Fruit fly (Drosophila melanogaster) whole organism, embryonic: Measurements from ENCODE around the gene QIL1.

Source experiments
- ATbp ChIP-seq: fragments of 200-800 bp; sonication (Bioruptor generic); optimal IDR thresholded peaks from 2 replicates; lab custom pipeline; 2017; ENCODE audit warnings: missing biosample characterization, mild to moderate bottlenecking, missing genetic modification characterization, missing genetic modification reagents
- Atf6 ChIP-seq: fragments of 200-800 bp; sonication (Bioruptor generic); IDR thresholded peaks from 2 replicates; pipeline ENCODE4 v1.3.6; 2022; ENCODE audit warnings: missing biosample characterization, missing genetic modification characterization
- CG11093 ChIP-seq: fragments of 200-800 bp; sonication (Bioruptor generic); IDR thresholded peaks from 3 replicates; pipeline ENCODE4 v1.3.6; 2022; ENCODE audit warnings: missing biosample characterization, missing genetic modification characterization
- CG12071 ChIP-seq: fragments of 200-800 bp; sonication (Bioruptor generic); optimal IDR thresholded peaks from 3 replicates; lab custom pipeline; 2018; ENCODE audit warnings: missing biosample characterization, mild to moderate bottlenecking, missing genetic modification characterization
- CG1233 ChIP-seq: fragments of 200-800 bp; sonication (Bioruptor generic); optimal IDR thresholded peaks from 4 replicates; lab custom pipeline; 2018; ENCODE audit warnings: missing biosample characterization, mild to moderate bottlenecking, missing genetic modification characterization
- CG12744 ChIP-seq: fragments of 200-800 bp; sonication (Bioruptor generic); optimal IDR thresholded peaks from 2 replicates; lab custom pipeline; 2016; ENCODE audit warnings: missing biosample characterization, missing genetic modification characterization
- CG13296 ChIP-seq: fragments of 200-800 bp; sonication (Bioruptor generic); optimal IDR thresholded peaks from 3 replicates; lab custom pipeline; 2018; ENCODE audit warnings: missing biosample characterization, mild to moderate bottlenecking, missing genetic modification characterization
- CG13624 ChIP-seq: fragments of 200-800 bp; sonication (Bioruptor generic); optimal IDR thresholded peaks from 2 replicates; lab custom pipeline; 2016; ENCODE audit warnings: missing biosample characterization, missing genetic modification characterization
- CG16813 ChIP-seq: fragments of 200-800 bp; sonication (Bioruptor generic); IDR thresholded peaks from 3 replicates; pipeline ENCODE4 v1.3.6; 2022; ENCODE audit warnings: missing biosample characterization, missing genetic modification characterization; ENCODE audit not compliant: partially characterized antibody
- CG17328 ChIP-seq: fragments of 200-800 bp; sonication (Bioruptor generic); IDR thresholded peaks from 2 replicates; pipeline ENCODE4 v1.3.6; 2022; ENCODE audit warnings: missing biosample characterization, missing genetic modification characterization
- CG32532 ChIP-seq: fragments of 200-800 bp; sonication (Bioruptor generic); IDR thresholded peaks from 2 replicates; pipeline ENCODE4 v1.3.6; 2022; ENCODE audit warnings: missing biosample characterization, missing genetic modification characterization
- CG3726 ChIP-seq: fragments of 200-800 bp; sonication (Bioruptor generic); IDR thresholded peaks from 3 replicates; pipeline ENCODE4, ENCODE4 v1.3.6; 2022; ENCODE audit warnings: missing biosample characterization, missing genetic modification characterization
- CG4617 ChIP-seq: fragments of 200-800 bp; sonication (Bioruptor generic); optimal IDR thresholded peaks from 3 replicates; lab custom pipeline; 2016; ENCODE audit warnings: missing biosample characterization, missing genetic modification characterization, borderline replicate concordance
- CG6272 ChIP-seq: fragments of 200-800 bp; sonication (Bioruptor generic); IDR thresholded peaks from 2 replicates; pipeline ENCODE4 v1.3.6; 2022; ENCODE audit warnings: missing biosample characterization, missing genetic modification characterization
- CG7357 ChIP-seq: fragments of 200-800 bp; sonication (Bioruptor generic); IDR thresholded peaks from 3 replicates; pipeline ENCODE4 v1.3.6; 2022; ENCODE audit warnings: missing biosample characterization, missing genetic modification characterization
- CG7372 ChIP-seq: fragments of 200-800 bp; sonication (Bioruptor generic); IDR thresholded peaks from 2 replicates; pipeline ENCODE4 v1.3.6; 2022; ENCODE audit warnings: missing biosample characterization, missing genetic modification characterization
- CG8089 ChIP-seq: fragments of 200-800 bp; sonication (Bioruptor generic); optimal IDR thresholded peaks from 3 replicates; lab custom pipeline; 2016; ENCODE audit warnings: missing biosample characterization, missing genetic modification characterization
- Chrac-16 ChIP-seq: fragments of 200-800 bp; sonication (Bioruptor generic); optimal IDR thresholded peaks from 3 replicates; lab custom pipeline; 2016; ENCODE audit warnings: missing biosample characterization, missing genetic modification characterization
- CkIIα-i1 ChIP-seq: fragments of 200-800 bp; sonication (Bioruptor generic); IDR thresholded peaks from 2 replicates; pipeline ENCODE4 v1.3.6; 2022; ENCODE audit warnings: missing biosample characterization, missing genetic modification characterization
- CoRest ChIP-seq: fragments of 200-800 bp; sonication (Bioruptor generic); optimal IDR thresholded peaks from 3 replicates; lab custom pipeline; 2018; ENCODE audit warnings: missing biosample characterization, mild to moderate bottlenecking, missing genetic modification characterization, moderate library complexity
- CrebB ChIP-seq: fragments of 200-800 bp; sonication (Bioruptor generic); optimal IDR thresholded peaks from 3 replicates; lab custom pipeline; 2018; ENCODE audit warnings: missing biosample characterization, mild to moderate bottlenecking, missing genetic modification characterization
- Dbx ChIP-seq: fragments of 200-800 bp; sonication (Bioruptor generic); IDR thresholded peaks from 3 replicates; pipeline ENCODE4 v1.3.6; 2022; ENCODE audit warnings: missing biosample characterization, missing genetic modification characterization
- Elba2 ChIP-seq: fragments of 200-800 bp; sonication (Bioruptor generic); optimal IDR thresholded peaks from 3 replicates; lab custom pipeline; 2016; ENCODE audit warnings: missing biosample characterization, missing genetic modification characterization
- H15 ChIP-seq: fragments of 200-800 bp; sonication (Bioruptor generic); IDR thresholded peaks from 3 replicates; pipeline ENCODE4 v1.3.6; 2022; ENCODE audit warnings: missing biosample characterization, missing genetic modification characterization
- Hey ChIP-seq: fragments of 200-800 bp; sonication (Bioruptor generic); optimal IDR thresholded peaks from 3 replicates; lab custom pipeline; 2018; ENCODE audit warnings: missing biosample characterization, mild to moderate bottlenecking, missing genetic modification characterization
- Hr78 ChIP-seq, 2 experiments: fragments of 200-800 bp in 1 of 2; fragments of >200 bp in 1 of 2; sonication (Bioruptor generic) in 1 of 2; optimal IDR thresholded peaks; 2 replicates each; lab custom pipeline; 2017 to 2019; ENCODE audit warnings: missing biosample characterization in 2 of 2, missing genetic modification characterization in 2 of 2, mild to moderate bottlenecking in 1 of 2, moderate library complexity in 1 of 2
- Sox100B ChIP-seq: fragments of 200-800 bp; sonication (Bioruptor generic); optimal IDR thresholded peaks from 3 replicates; lab custom pipeline; 2018; ENCODE audit warnings: missing biosample characterization, mild to moderate bottlenecking, missing genetic modification characterization
- Sry-δ ChIP-seq: fragments of 200-800 bp; sonication (Bioruptor generic); optimal IDR thresholded peaks from 2 replicates; lab custom pipeline; 2016; ENCODE audit warnings: missing biosample characterization, missing genetic modification characterization
- ac ChIP-seq: fragments of 200-800 bp; sonication (Bioruptor generic); optimal IDR thresholded peaks from 3 replicates; lab custom pipeline; 2017; ENCODE audit warnings: missing biosample characterization, mild to moderate bottlenecking, missing genetic modification characterization
- amos ChIP-seq: fragments of 200-800 bp; sonication (Bioruptor generic); IDR thresholded peaks from 2 replicates; pipeline ENCODE4 v1.3.6; 2022; ENCODE audit warnings: missing biosample characterization, missing genetic modification characterization; ENCODE audit not compliant: partially characterized antibody
- ara ChIP-seq: fragments of 200-800 bp; sonication (Bioruptor generic); IDR thresholded peaks from 2 replicates; pipeline ENCODE4 v1.3.6; 2022; ENCODE audit warnings: missing biosample characterization, missing genetic modification characterization
- bigmax ChIP-seq: fragments of 200-800 bp; sonication (Bioruptor generic); optimal IDR thresholded peaks from 2 replicates; lab custom pipeline; 2018; ENCODE audit warnings: missing biosample characterization, mild to moderate bottlenecking, missing genetic modification characterization
- chinmo ChIP-seq: fragments of 200-800 bp; sonication (Bioruptor generic); IDR thresholded peaks from 4 replicates; pipeline ENCODE4 v1.3.6; 2022; ENCODE audit warnings: missing biosample characterization, missing genetic modification characterization; ENCODE audit not compliant: partially characterized antibody
- corto ChIP-seq: fragments of 200-800 bp; sonication (Bioruptor generic); optimal IDR thresholded peaks from 2 replicates; lab custom pipeline; 2016; ENCODE audit warnings: missing biosample characterization, mild to moderate bottlenecking, missing genetic modification characterization, moderate library complexity
- crc ChIP-seq: fragments of 200-800 bp; sonication (Bioruptor generic); optimal IDR thresholded peaks from 2 replicates; lab custom pipeline; 2016; ENCODE audit warnings: missing biosample characterization, missing genetic modification characterization
- en ChIP-seq: fragments of 200-800 bp; sonication (Bioruptor generic); optimal IDR thresholded peaks from 2 replicates; lab custom pipeline; 2016; ENCODE audit warnings: missing biosample characterization, missing genetic modification characterization
- esg ChIP-seq: fragments of 200-800 bp; sonication (Bioruptor generic); conservative IDR thresholded peaks from 2 replicates; pipeline ENCODE4 v1.3.6; 2022; ENCODE audit warnings: missing biosample characterization, missing genetic modification characterization
- gfzf ChIP-seq: fragments of 200-800 bp; sonication (Bioruptor generic); optimal IDR thresholded peaks from 2 replicates; lab custom pipeline; 2016; ENCODE audit warnings: missing biosample characterization, mild to moderate bottlenecking, missing genetic modification characterization, moderate library complexity
- ham ChIP-seq: fragments of 200-800 bp; sonication (Bioruptor generic); IDR thresholded peaks from 2 replicates; pipeline ENCODE4 v1.3.6; 2022; ENCODE audit warnings: missing biosample characterization, missing genetic modification characterization
- kay ChIP-seq: fragments of 200-800 bp; sonication (Bioruptor generic); optimal IDR thresholded peaks from 2 replicates; lab custom pipeline; 2016; ENCODE audit warnings: missing biosample characterization, missing genetic modification characterization
- nerfin-1 ChIP-seq: fragments of 200-800 bp; sonication (Bioruptor generic); optimal IDR thresholded peaks from 3 replicates; lab custom pipeline; 2019; ENCODE audit warnings: missing biosample characterization, mild to moderate bottlenecking, missing genetic modification characterization, moderate library complexity
- odd ChIP-seq: fragments of 200-800 bp; sonication (Bioruptor generic); optimal IDR thresholded peaks from 2 replicates; lab custom pipeline; 2017; ENCODE audit warnings: missing biosample characterization, mild to moderate bottlenecking, missing genetic modification characterization
- pita ChIP-seq: fragments of 200-800 bp; sonication (Bioruptor generic); optimal IDR thresholded peaks from 2 replicates; lab custom pipeline; 2017; ENCODE audit warnings: missing biosample characterization, mild to moderate bottlenecking, missing genetic modification characterization
- pum ChIP-seq: fragments of 200-800 bp; sonication (Bioruptor generic); optimal IDR thresholded peaks from 2 replicates; lab custom pipeline; 2016; ENCODE audit warnings: missing biosample characterization, missing genetic modification characterization
- sens-2 ChIP-seq: fragments of 200-800 bp; sonication (Bioruptor generic); IDR thresholded peaks from 2 replicates; pipeline ENCODE4 v1.3.6; 2022; ENCODE audit warnings: missing biosample characterization, missing genetic modification characterization
- sob ChIP-seq: fragments of 200-800 bp; sonication (Bioruptor generic); IDR thresholded peaks from 2 replicates; pipeline ENCODE4 v1.3.6; 2022; ENCODE audit warnings: missing biosample characterization, missing genetic modification characterization
- sqz ChIP-seq: fragments of 200-800 bp; sonication (Bioruptor generic); optimal IDR thresholded peaks from 3 replicates; lab custom pipeline; 2018; ENCODE audit warnings: missing biosample characterization, mild to moderate bottlenecking, missing genetic modification characterization
- zfh2 ChIP-seq: fragments of 200-800 bp; sonication (Bioruptor generic); optimal IDR thresholded peaks from 2 replicates; lab custom pipeline; 2016; ENCODE audit warnings: missing biosample characterization, missing genetic modification characterization

QIL1 gene

DNA sequence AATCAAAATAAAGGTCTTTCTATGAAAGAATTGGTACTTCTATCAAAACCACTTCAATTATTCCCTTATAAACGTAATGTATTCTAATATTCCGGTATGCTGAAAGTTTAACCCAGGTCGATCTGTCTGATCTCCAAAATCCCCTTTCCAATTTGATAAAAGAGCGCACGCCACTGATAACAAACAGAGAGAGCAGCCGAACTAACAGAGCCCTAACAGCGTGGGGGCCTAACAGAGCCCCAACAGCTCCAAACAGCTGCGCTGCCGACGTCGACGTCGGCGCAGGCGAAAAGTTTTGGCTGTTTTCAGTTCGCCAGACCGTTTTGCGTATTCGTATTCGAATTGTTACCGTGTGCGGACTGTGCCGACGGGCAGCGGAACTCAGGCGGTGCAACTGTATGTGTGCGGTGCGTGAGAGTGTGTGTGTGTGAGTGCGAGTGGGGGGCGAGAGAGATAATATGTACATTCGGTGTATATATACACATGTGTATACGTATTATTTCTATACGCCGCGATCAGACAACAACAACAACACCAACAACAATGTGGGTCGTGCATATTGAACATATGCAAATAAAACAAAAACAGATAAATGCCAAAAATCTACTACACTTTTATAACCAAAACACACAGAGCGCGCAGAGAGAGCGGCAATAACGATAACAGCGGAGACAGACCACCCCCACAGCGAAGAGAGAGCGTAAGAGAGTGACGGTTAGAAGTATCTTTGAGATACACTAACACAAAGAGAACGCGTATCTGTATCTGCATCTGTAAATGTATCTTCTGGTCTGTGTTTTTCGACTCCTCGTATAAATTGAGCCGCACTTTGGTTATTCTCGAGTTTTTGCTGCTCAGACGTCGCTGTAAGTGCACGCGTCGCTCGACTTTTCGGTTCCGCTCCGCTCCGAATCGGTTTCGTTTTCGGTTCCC is 21.3 kb downstream of the QIL1 start, which contains the start of gene Oatp74D (continued):
- TF ChIP-seq gfzf (GFP tag; lab: Kevin White, UChicago) (no peak), CG12071 (GFP tag; lab: Kevin White, UChicago) (peak; percentile 74), CoRest (peak; percentile 16), CG13624 (GFP tag; lab: Kevin White, UChicago) (peak; percentile 76), CG4617 (GFP tag; lab: Kevin White, UChicago) (no peak), kay (GFP tag; lab: Kevin White, UChicago) (no peak), CG1233 (peak; percentile 73), sqz (GFP tag; lab: Kevin White, UChicago) (peak; percentile 64), CG13296 (GFP tag; lab: Kevin White, UChicago) (peak; percentile 65), corto (GFP tag; lab: Kevin White, UChicago) (no peak), CG17328 (GFP tag; lab: Robert Waterston, UW) (peak; percentile 22; the same call in 1 of the 2 replicates), CG7372 (no peak), Dbx (GFP tag; lab: Robert Waterston, UW) (peak; percentile 45; the same call in 1 of the 3 replicates), esg (GFP tag; lab: Robert Waterston, UW) (no peak), Sox100B (peak; percentile 61), H15 (GFP tag; lab: Robert Waterston, UW) (0 out of 3 replicates have a peak, but pooled peaks have one; percentile 5), ac (GFP tag; lab: Kevin White, UChicago) (peak; percentile 27), ham (GFP tag; lab: Robert Waterston, UW) (no peak), Hey (tag; lab: Kevin White, UChicago) (peak; percentile 27), CG11093 (no peak), CG3726 (no peak), CG32532 (GFP tag; lab: Robert Waterston, UW) (peak; percentile 69), Hr78 (GFP tag; optimal IDR thresholded peaks at IDR 0.05; lab: Kevin White, UChicago) (peak in 1 of 2 experiments; percentile 13), CrebB (tag; lab: Kevin White, UChicago) (peak; percentile 79), Sry-δ (peak; percentile 14), nerfin-1 (tag; lab: Kevin White, UChicago) (peak; percentile 64), CG12744 (no peak), sob (GFP tag; lab: Robert Waterston, UW) (peak; percentile 31; the same call in 1 of the 2 replicates), CG7357 (GFP tag; lab: Robert Waterston, UW) (no peak), Elba2 (GFP tag; lab: Kevin White, UChicago) (no peak), pita (GFP tag; lab: Kevin White, UChicago) (no peak), chinmo (peak; percentile 98), crc (GFP tag; lab: Kevin White, UChicago) (no peak), zfh2 (GFP tag; lab: Kevin White, UChicago) (peak; percentile 25), Chrac-16 (GFP tag; lab: Kevin White, UChicago) (peak; percentile 40), Atf6 (GFP tag; lab: Robert Waterston, UW) (peak; percentile 31), bigmax (GFP tag; lab: Kevin White, UChicago) (peak; percentile 19), ara (GFP tag; lab: Robert Waterston, UW) (no peak; the same call in 1 of the 2 replicates), odd (peak; percentile 61), CG16813 (GFP tag; lab: Robert Waterston, UW) (no peak; the same call in 2 of the 3 replicates), CG8089 (GFP tag; lab: Kevin White, UChicago) (no peak), CkIIα-i1 (GFP tag; lab: Robert Waterston, UW) (no peak), pum (GFP tag; lab: Kevin White, UChicago) (no peak), amos (no peak; the same call in 1 of the 2 replicates), en (GFP tag; lab: Kevin White, UChicago) (no peak), CG6272 (GFP tag; lab: Robert Waterston, UW) (no peak), ATbp (peak; percentile 81), sens-2 (no peak)
